Fruit fly (Drosophila melanogaster) whole organism, adult: ENCODE measurements around the gene CG46307.

Experiments used
- CG11617 ChIP-seq: fragments of 200-800 bp; sonication (Bioruptor generic); optimal IDR thresholded peaks from 2 replicates; lab custom pipeline; 2017; ENCODE audit warnings: mild to moderate bottlenecking, missing biosample characterization, missing genetic modification reagents, missing genetic modification characterization
- CG12768 ChIP-seq: fragments of 200-800 bp; sonication (Bioruptor generic); optimal IDR thresholded peaks from 2 replicates; lab custom pipeline; 2017; ENCODE audit warnings: missing biosample characterization, missing genetic modification characterization, mild to moderate bottlenecking, moderate library complexity, missing genetic modification reagents
- CG14711 ChIP-seq: fragments of 200-800 bp; sonication (Bioruptor generic); optimal IDR thresholded peaks from 2 replicates; lab custom pipeline; 2018; ENCODE audit warnings: missing biosample characterization, mild to moderate bottlenecking, missing genetic modification characterization, moderate library complexity
- CG1620 ChIP-seq: fragments of 200-800 bp; sonication (Bioruptor generic); optimal IDR thresholded peaks from 2 replicates; lab custom pipeline; 2016; ENCODE audit warnings: missing biosample characterization, missing genetic modification characterization
- CG33017 ChIP-seq: fragments of 200-800 bp; sonication (Bioruptor generic); optimal IDR thresholded peaks from 2 replicates; lab custom pipeline; 2018; ENCODE audit warnings: missing biosample characterization, mild to moderate bottlenecking, missing genetic modification characterization, moderate library complexity
- CG5204 ChIP-seq: fragments of 200-800 bp; sonication (Bioruptor generic); optimal IDR thresholded peaks from 2 replicates; lab custom pipeline; 2016; ENCODE audit warnings: missing biosample characterization, missing genetic modification characterization
- CG7045 ChIP-seq: fragments of 200-800 bp; sonication (Bioruptor generic); optimal IDR thresholded peaks from 2 replicates; lab custom pipeline; 2017; ENCODE audit warnings: missing biosample characterization, mild to moderate bottlenecking, missing genetic modification characterization
- CG7101 ChIP-seq: fragments of 200-800 bp; sonication (Bioruptor generic); optimal IDR thresholded peaks from 2 replicates; lab custom pipeline; 2018; ENCODE audit warnings: missing biosample characterization, mild to moderate bottlenecking, missing genetic modification characterization, moderate library complexity
- Clk ChIP-seq: fragments of 200-800 bp; sonication (Bioruptor generic); optimal IDR thresholded peaks from 2 replicates; lab custom pipeline; 2017; ENCODE audit warnings: missing biosample characterization, missing genetic modification characterization
- Crg-1 ChIP-seq: fragments of 200-800 bp; sonication (Bioruptor generic); optimal IDR thresholded peaks from 2 replicates; lab custom pipeline; 2016; ENCODE audit warnings: missing biosample characterization, missing genetic modification characterization
- Hr96 ChIP-seq: fragments of 200-800 bp; sonication (Bioruptor generic); optimal IDR thresholded peaks from 2 replicates; lab custom pipeline; 2016; ENCODE audit warnings: missing biosample characterization, missing genetic modification characterization
- Mnt ChIP-seq: fragments of 200-800 bp; sonication (Bioruptor generic); optimal IDR thresholded peaks from 2 replicates; lab custom pipeline; 2016; ENCODE audit warnings: missing biosample characterization, mild to moderate bottlenecking, missing genetic modification characterization
- bab1 ChIP-seq: fragments of 200-800 bp; sonication (Bioruptor generic); optimal IDR thresholded peaks from 3 replicates; lab custom pipeline; 2019; ENCODE audit warnings: missing biosample characterization, mild to moderate bottlenecking, missing genetic modification characterization, moderate library complexity
- cic ChIP-seq: fragments of 200-800 bp; sonication (Bioruptor generic); optimal IDR thresholded peaks from 2 replicates; lab custom pipeline; 2017; ENCODE audit warnings: missing biosample characterization, mild to moderate bottlenecking, missing genetic modification characterization, moderate library complexity
- cnc ChIP-seq, 2 experiments: fragments of >200 bp; optimal IDR thresholded peaks; 2 replicates each; lab custom pipeline; 2017
- kay ChIP-seq: fragments of 200-800 bp; sonication (Bioruptor generic); peaks from one replicate; lab custom pipeline; 2016; ENCODE audit warnings: missing biosample characterization, missing genetic modification characterization, borderline replicate concordance
- ovo ChIP-seq: fragments of 200-800 bp; sonication (Bioruptor generic); optimal IDR thresholded peaks from 2 replicates; lab custom pipeline; 2016; ENCODE audit warnings: missing biosample characterization, missing genetic modification characterization
- pad ChIP-seq: fragments of 200-800 bp; sonication (Bioruptor generic); optimal IDR thresholded peaks from 3 replicates; lab custom pipeline; 2017; ENCODE audit warnings: missing biosample characterization, missing genetic modification characterization, mild to moderate bottlenecking, moderate library complexity, missing genetic modification reagents
- tj ChIP-seq: fragments of 200-800 bp; sonication (Bioruptor generic); optimal IDR thresholded peaks from 3 replicates; lab custom pipeline; 2017; ENCODE audit warnings: missing biosample characterization, mild to moderate bottlenecking, missing genetic modification characterization, moderate library complexity
- toe ChIP-seq: fragments of 200-800 bp; sonication (Bioruptor generic); optimal IDR thresholded peaks from 2 replicates; lab custom pipeline; 2016; ENCODE audit warnings: missing biosample characterization, missing genetic modification characterization

The CG46307 gene

dm6 chr2L:21163311-21163842, 59.0 kb downstream of the CG46307 start, which contains the start of gene Noc2:
Noc2 (plus strand) TSS chr2L:21163641.
- peak; percentile 74 for TF ChIP-seq toe (GFP tag; lab: Kevin White, UChicago)
- peak; percentile 29 for TF ChIP-seq CG7101 (tag; lab: Kevin White, UChicago)
- peak; percentile 57 for TF ChIP-seq CG1620 (GFP tag; lab: Kevin White, UChicago)
- peak; percentile 35 for TF ChIP-seq bab1 (GFP tag; lab: Kevin White, UChicago)
- TF ChIP-seq CG33017 (tag; lab: Kevin White, UChicago) = no peak
- TF ChIP-seq CG14711 (tag; lab: Kevin White, UChicago) = peak; percentile 16
- TF ChIP-seq Crg-1 (GFP tag; lab: Kevin White, UChicago) = no peak
- peak; percentile 50 for TF ChIP-seq CG11617
- peak; percentile 27 for TF ChIP-seq pad (GFP tag; lab: Kevin White, UChicago)
- TF ChIP-seq Hr96 (GFP tag; lab: Kevin White, UChicago) = peak; percentile 44
- TF ChIP-seq cnc (optimal IDR thresholded peaks at IDR 0.05; lab: Kevin White, UChicago) = no peak
- peak; percentile 51 for TF ChIP-seq tj (GFP tag; lab: Kevin White, UChicago)
- no peak for TF ChIP-seq cic (GFP tag; lab: Kevin White, UChicago)
- no peak for TF ChIP-seq kay (GFP tag; lab: Kevin White, UChicago)
- peak; percentile 58 for TF ChIP-seq CG12768 (GFP tag; lab: Kevin White, UChicago)
- TF ChIP-seq Mnt = peak; percentile 98
- TF ChIP-seq CG7045 (GFP tag; lab: Kevin White, UChicago) = no peak
- TF ChIP-seq Clk (GFP tag; lab: Kevin White, UChicago) = no peak
- peak; percentile 42 for TF ChIP-seq ovo (GFP tag; lab: Kevin White, UChicago)
- no peak for TF ChIP-seq CG5204 (GFP tag; lab: Kevin White, UChicago)

DNA sequence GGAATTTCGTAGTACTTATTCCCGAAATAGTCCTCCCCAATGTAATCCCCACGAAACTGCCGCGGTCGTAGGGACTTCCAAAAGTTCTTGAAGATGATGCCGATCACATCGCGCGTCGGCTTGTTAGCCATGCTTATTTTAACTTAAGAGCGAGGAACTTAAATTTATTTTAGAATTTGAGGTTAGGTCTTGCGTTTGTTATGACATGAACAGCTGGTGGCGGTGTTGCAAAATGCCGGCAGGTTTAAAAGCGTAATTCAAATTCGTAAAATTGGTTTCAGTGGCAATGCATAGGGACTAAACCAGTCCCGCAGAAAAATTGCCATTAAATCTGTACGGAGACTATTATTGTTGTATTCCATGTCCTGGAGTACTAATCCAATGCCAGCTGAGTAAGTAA, 62.1 kb downstream of the CG46307 start:
- TF ChIP-seq CG7101 (tag; lab: Kevin White, UChicago) (peak; percentile 54), CG1620 (GFP tag; lab: Kevin White, UChicago) (peak; percentile 37), kay (GFP tag; lab: Kevin White, UChicago) (no peak), CG5204 (GFP tag; lab: Kevin White, UChicago) (no peak), CG11617 (peak; percentile 21), pad (GFP tag; lab: Kevin White, UChicago) (peak; percentile 49), Hr96 (GFP tag; lab: Kevin White, UChicago) (peak; percentile 12), CG14711 (tag; lab: Kevin White, UChicago) (peak; percentile 81), CG12768 (GFP tag; lab: Kevin White, UChicago) (no peak), bab1 (GFP tag; lab: Kevin White, UChicago) (peak; percentile 30), Mnt (peak; percentile 72), Crg-1 (GFP tag; lab: Kevin White, UChicago) (peak; percentile 27), cic (GFP tag; lab: Kevin White, UChicago) (peak; percentile 56)

- TF ChIP-seq CG7101 (tag; lab: Kevin White, UChicago) = peak; percentile 87
- no peak for TF ChIP-seq CG5204 (GFP tag; lab: Kevin White, UChicago)
- peak; percentile 87 for TF ChIP-seq CG7045 (GFP tag; lab: Kevin White, UChicago)
- TF ChIP-seq Mnt = peak; percentile 91
- TF ChIP-seq toe (GFP tag; lab: Kevin White, UChicago) = no peak
- no peak for TF ChIP-seq kay (GFP tag; lab: Kevin White, UChicago)
- TF ChIP-seq CG12768 (GFP tag; lab: Kevin White, UChicago) = peak; percentile 94
- peak; percentile 84 for TF ChIP-seq Clk (GFP tag; lab: Kevin White, UChicago)
- peak; percentile 72 for TF ChIP-seq CG14711 (tag; lab: Kevin White, UChicago)
- TF ChIP-seq tj (GFP tag; lab: Kevin White, UChicago) = peak; percentile 67
- peak; percentile 71 for TF ChIP-seq bab1 (GFP tag; lab: Kevin White, UChicago)
- peak; percentile 95 for TF ChIP-seq Hr96 (GFP tag; lab: Kevin White, UChicago)
- no peak for TF ChIP-seq cnc (optimal IDR thresholded peaks at IDR 0.05; lab: Kevin White, UChicago)
- peak; percentile 86 for TF ChIP-seq CG33017 (tag; lab: Kevin White, UChicago)
- TF ChIP-seq CG11617 = peak; percentile 88
- TF ChIP-seq Crg-1 (GFP tag; lab: Kevin White, UChicago) = peak; percentile 97
- peak; percentile 85 for TF ChIP-seq ovo (GFP tag; lab: Kevin White, UChicago)
- peak; percentile 87 for TF ChIP-seq pad (GFP tag; lab: Kevin White, UChicago)
- peak; percentile 70 for TF ChIP-seq cic (GFP tag; lab: Kevin White, UChicago)
- TF ChIP-seq CG1620 (GFP tag; lab: Kevin White, UChicago) = peak; percentile 92
Observed at dm6 chr2L:21168295-21169159, 64.2 kb downstream of the CG46307 start, which contains the start of the genes mAcon1, CG43345 and CG43346. mAcon1 (plus strand) TSS chr2L:21168570. CG43345 (minus strand) TSS chr2L:21168581. CG43346 (minus strand) TSS chr2L:21168581.

dm6 chr2L:21169160-21169624, 64.8 kb downstream of the CG46307 start:
- TF ChIP-seq cic (GFP tag; lab: Kevin White, UChicago) (peak; percentile 12), CG12768 (GFP tag; lab: Kevin White, UChicago) (peak; percentile 43), Mnt (no peak), Crg-1 (GFP tag; lab: Kevin White, UChicago) (no peak), Clk (GFP tag; lab: Kevin White, UChicago) (no peak), CG1620 (GFP tag; lab: Kevin White, UChicago) (no peak), kay (GFP tag; lab: Kevin White, UChicago) (no peak), bab1 (GFP tag; lab: Kevin White, UChicago) (no peak), CG11617 (no peak), Hr96 (GFP tag; lab: Kevin White, UChicago) (no peak), CG7045 (GFP tag; lab: Kevin White, UChicago) (peak; percentile 2), CG5204 (GFP tag; lab: Kevin White, UChicago) (no peak), ovo (GFP tag; lab: Kevin White, UChicago) (no peak), CG14711 (tag; lab: Kevin White, UChicago) (no peak), CG7101 (tag; lab: Kevin White, UChicago) (no peak), CG33017 (tag; lab: Kevin White, UChicago) (no peak), tj (GFP tag; lab: Kevin White, UChicago) (no peak), pad (GFP tag; lab: Kevin White, UChicago) (no peak), cnc (optimal IDR thresholded peaks at IDR 0.05; lab: Kevin White, UChicago) (no peak), toe (GFP tag; lab: Kevin White, UChicago) (no peak)
